Worm (Caenorhabditis elegans) whole organism, young adult: ENCODE measurements around the gene set-14.

Experiments used
- F37B4.10 ChIP-seq: fragments of 200-800 bp; sonication (Bioruptor generic); IDR thresholded peaks from 2 replicates; pipeline ENCODE4 v1.3.6; 2022; ENCODE audit warnings: missing genetic modification characterization, missing compliant biosample characterization
- ama-1 ChIP-seq, 3 experiments: fragments of 150-350 bp in 1 of 3; sonication (generic microtip) in 2 of 3; optimal IDR thresholded peaks; 2 replicates each; lab custom pipeline; 2014 to 2018; ENCODE audit warnings: missing biosample characterization in 2 of 3, missing genetic modification characterization in 2 of 3, missing genetic modification reagents in 2 of 3
- cebp-2 ChIP-seq: fragments of 200-800 bp; sonication (Bioruptor generic); IDR thresholded peaks from 2 replicates; pipeline ENCODE4 v1.3.6; 2022; ENCODE audit warnings: missing genetic modification characterization, missing compliant biosample characterization
- die-1 ChIP-seq: sonication (generic microtip); optimal IDR thresholded peaks from 2 replicates; lab custom pipeline; 2016; ENCODE audit warnings: missing genotype, mild to moderate bottlenecking, missing genetic modification characterization, missing compliant biosample characterization
- dpl-1 ChIP-seq: fragments of 150-350 bp; optimal IDR thresholded peaks from 2 replicates; lab custom pipeline; 2014; ENCODE audit warnings: missing biosample characterization, missing genetic modification reagents, missing genetic modification characterization
- lin-35 ChIP-seq, 3 experiments: fragments of 150-350 bp in 2 of 3; sonication (generic microtip) in 1 of 3; optimal IDR thresholded peaks; 2 replicates each; lab custom pipeline; 2014 to 2018; ENCODE audit warnings: missing biosample characterization in 3 of 3, missing genetic modification characterization in 3 of 3, missing genetic modification reagents in 3 of 3
- pbrm-1 ChIP-seq: fragments of 200-800 bp; sonication (Bioruptor generic); IDR thresholded peaks from 2 replicates; pipeline ENCODE4 v1.3.6; 2022; ENCODE audit warnings: missing genetic modification reagents, missing genetic modification characterization, missing compliant biosample characterization
- rcor-1 ChIP-seq: fragments of 200-800 bp; sonication (Bioruptor generic); IDR thresholded peaks from 2 replicates; pipeline ENCODE4 v1.3.6; 2022; ENCODE audit warnings: missing genetic modification reagents, missing genetic modification characterization, missing compliant biosample characterization
- sea-2 ChIP-seq: fragments of 200-800 bp; sonication (Bioruptor generic); IDR thresholded peaks from 2 replicates; pipeline ENCODE4 v1.3.6; 2022; ENCODE audit warnings: missing genetic modification characterization, missing compliant biosample characterization
- snpc-4 ChIP-seq, 5 experiments: fragments of 150-350 bp in 1 of 5; sonication (generic microtip) in 4 of 5; optimal IDR thresholded peaks; 2 replicates each; lab custom pipeline; 2014 to 2018; ENCODE audit warnings: missing genetic modification characterization in 5 of 5, missing biosample characterization in 3 of 5, antibody characterized with exemption in 2 of 5, mild to moderate bottlenecking in 2 of 5, missing compliant biosample characterization in 2 of 5, missing genotype in 2 of 5, moderate library complexity in 2 of 5, missing genetic modification reagents in 1 of 5
- tbp1 ChIP-seq: fragments of 200-800 bp; sonication (Bioruptor generic); optimal IDR thresholded peaks from 2 replicates; lab custom pipeline; 2018; ENCODE audit warnings: mild to moderate bottlenecking, missing genetic modification characterization, missing compliant biosample characterization
- unc-62 ChIP-seq: fragments of 150-350 bp; optimal IDR thresholded peaks from 2 replicates; lab custom pipeline; 2014; ENCODE audit warnings: missing biosample characterization, missing genetic modification reagents, missing genetic modification characterization

DNA sequence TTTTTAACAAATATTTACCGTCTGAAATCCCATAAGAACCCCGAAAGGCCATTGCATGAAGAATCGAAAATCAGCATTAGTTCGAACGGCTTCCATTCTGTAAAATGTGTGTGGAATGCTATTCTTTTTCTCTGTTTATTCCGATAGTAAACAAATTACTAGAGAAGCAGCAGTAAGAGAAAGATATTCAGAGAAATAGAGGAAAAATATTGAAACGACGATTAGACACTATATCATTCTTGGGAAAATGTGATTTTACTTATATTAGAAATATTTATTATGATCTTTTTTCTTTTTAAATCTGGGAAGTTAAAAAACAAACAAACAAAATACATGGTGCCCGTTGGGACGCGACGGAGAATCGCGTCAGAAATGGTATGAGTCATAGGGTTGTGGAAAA, 47.4 kb upstream of the set-14 start, which contains the start of gene M106.8:
- no peak for TF ChIP-seq tbp1 (GFP tag; lab: Kevin White, UChicago)
- TF ChIP-seq sea-2 (GFP tag; lab: Robert Waterston, UW) = no peak
- TF ChIP-seq cebp-2 (GFP tag; lab: Robert Waterston, UW) = no peak
- no peak for TF ChIP-seq unc-62 (GFP tag; lab: Kevin White, UChicago)
- no peak for TF ChIP-seq F37B4.10
- no peak for TF ChIP-seq rcor-1
- TF ChIP-seq lin-35 (GFP tag; optimal IDR thresholded peaks at IDR 0.05; lab: Kevin White, UChicago) = no peak
- TF ChIP-seq ama-1 (optimal IDR thresholded peaks at IDR 0.05; lab: Kevin White, UChicago) = no peak
- TF ChIP-seq ama-1 (GFP tag; optimal IDR thresholded peaks at IDR 0.05; lab: Kevin White, UChicago) = no peak
- TF ChIP-seq pbrm-1 (GFP tag; lab: Robert Waterston, UW) = no peak
- no peak for TF ChIP-seq die-1
- no peak for TF ChIP-seq dpl-1
- TF ChIP-seq snpc-4 (GFP tag; optimal IDR thresholded peaks at IDR 0.05; lab: Kevin White, UChicago) = no peak
- no peak for TF ChIP-seq snpc-4 (tag; optimal IDR thresholded peaks at IDR 0.05; lab: Kevin White, UChicago)
